Fruit fly (Drosophila melanogaster): ENCODE measurements around the gene CG42500.

DNA sequence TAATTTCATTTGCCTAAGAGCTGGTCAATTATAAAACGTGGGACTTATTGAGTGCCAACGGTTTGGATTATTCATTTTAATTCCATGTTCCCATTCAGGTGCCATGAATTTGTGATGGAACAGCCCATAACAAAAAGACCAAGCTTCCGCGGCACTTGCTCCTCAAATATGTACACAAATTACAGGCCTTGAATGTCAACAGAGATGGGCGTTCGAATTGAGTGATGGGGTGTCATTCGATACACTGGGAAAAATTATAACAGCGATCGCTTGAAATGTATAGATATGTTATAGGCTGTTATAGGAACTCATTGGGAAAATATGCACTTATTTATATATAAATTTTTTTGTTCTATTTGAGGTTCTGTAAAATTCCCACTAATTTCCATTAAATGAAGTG, 36.4 kb downstream of the CG42500 start:
- TF ChIP-seq CTCF (optimal IDR thresholded peaks at IDR 0.05) (no peak), CG8478 (optimal IDR thresholded peaks at IDR 0.05) (no peak)
